Worm (Caenorhabditis elegans) whole organism, L4/young adult: ENCODE results near the gene unc-116.

Experiments
- dao-5 ChIP-seq: sonication (generic microtip); optimal IDR thresholded peaks from 2 replicates; lab custom pipeline; 2016; ENCODE audit warnings: missing genotype, missing genetic modification characterization, moderate library complexity, missing compliant biosample characterization
- him-1 ChIP-seq: sonication (generic microtip); optimal IDR thresholded peaks from 2 replicates; lab custom pipeline; 2016; ENCODE audit warnings: missing genotype, missing genetic modification reagents, missing genetic modification characterization, missing compliant biosample characterization

- peak; percentile 41 for TF ChIP-seq him-1 (tag; lab: Kevin White, UChicago)
- no peak for TF ChIP-seq dao-5
Measured at ce11 chrIII:8394374-8395302, 39.7 kb upstream of the unc-116 start, which contains the start of gene ZK353.10.
